Worm (Caenorhabditis elegans) whole organism, midembryonic: Measurements from ENCODE around the gene lelo-1.

Experiments used
- T22C8.4 ChIP-seq: fragments of 200-800 bp; sonication (Bioruptor generic); IDR thresholded peaks from 2 replicates; pipeline ENCODE4 v1.3.6; 2022; ENCODE audit warnings: missing genetic modification characterization, missing compliant biosample characterization
- cog-1 ChIP-seq: sonication (generic microtip); optimal IDR thresholded peaks from 2 replicates; lab custom pipeline; 2016; ENCODE audit warnings: missing genetic modification characterization, missing compliant biosample characterization
- flt-1 ChIP-seq: fragments of 200-800 bp; sonication (Bioruptor generic); IDR thresholded peaks from 2 replicates; pipeline ENCODE4 v1.3.6; 2022; ENCODE audit warnings: missing genetic modification characterization, missing compliant biosample characterization
- klf-2 ChIP-seq: fragments of 200-800 bp; sonication (Bioruptor generic); conservative IDR thresholded peaks from 2 replicates; pipeline ENCODE4 v1.3.6; 2022; ENCODE audit warnings: missing genetic modification reagents, missing genetic modification characterization, missing compliant biosample characterization
- med-1 ChIP-seq: sonication (generic microtip); optimal IDR thresholded peaks from 2 replicates; lab custom pipeline; 2017; ENCODE audit warnings: missing genetic modification characterization, mild to moderate bottlenecking, missing compliant biosample characterization, antibody characterized with exemption, missing genetic modification reagents; ENCODE audit not compliant: insufficient read depth
- ref-1 ChIP-seq: fragments of 200-800 bp; sonication (Bioruptor generic); conservative IDR thresholded peaks from 2 replicates; pipeline ENCODE4 v1.3.6; 2022; ENCODE audit warnings: missing genetic modification reagents, missing genetic modification characterization, missing compliant biosample characterization
- tab-1 ChIP-seq: fragments of 200-800 bp; sonication (Bioruptor generic); IDR thresholded peaks from 2 replicates; pipeline ENCODE4 v1.3.6; 2022; ENCODE audit warnings: missing genetic modification characterization, missing compliant biosample characterization
- ztf-23 ChIP-seq: fragments of 200-800 bp; sonication (Bioruptor generic); IDR thresholded peaks from 2 replicates; pipeline ENCODE4 v1.3.6; 2022; ENCODE audit warnings: missing genetic modification reagents, missing genetic modification characterization, missing compliant biosample characterization
- ztf-29 ChIP-seq: fragments of 200-800 bp; sonication (Bioruptor generic); IDR thresholded peaks from 2 replicates; pipeline ENCODE4 v1.3.6; 2022; ENCODE audit warnings: missing genetic modification reagents, missing genetic modification characterization, missing compliant biosample characterization

The lelo-1 gene

ce11 chrII:6226995-6227394 is 19.2 kb upstream of the lelo-1 start, which contains the start of gene srsy-2:
Gene srsy-2, minus strand, starts transcription at chrII:6227095.
- TF ChIP-seq tab-1 (no peak), klf-2 (no peak)

- TF ChIP-seq tab-1 (no peak), cog-1 (tag; lab: Kevin White, UChicago) (no peak), flt-1 (GFP tag; lab: Robert Waterston, UW) (no peak), klf-2 (no peak), ztf-23 (GFP tag; lab: Robert Waterston, UW) (no peak), med-1 (GFP tag; lab: Kevin White, UChicago) (no peak), ref-1 (no peak), T22C8.4 (no peak), ztf-29 (GFP tag; lab: Robert Waterston, UW) (no peak)
Observed at ce11 chrII:6230116-6230515, 16.0 kb upstream of the lelo-1 start.

- TF ChIP-seq ztf-29 (GFP tag; lab: Robert Waterston, UW), result no peak
- no peak for TF ChIP-seq klf-2
Observed at ce11 chrII:6235432-6236092, 10.6 kb upstream of the lelo-1 start, which contains the start of gene T24H7.9. Gene T24H7.9, minus strand, starts transcription at chrII:6235505.

- TF ChIP-seq ztf-23 (GFP tag; lab: Robert Waterston, UW), result no peak
Observed at ce11 chrII:6236093-6236945, 9.8 kb upstream of the lelo-1 start.

ce11 chrII:6241758-6242157 is 4.4 kb upstream of the lelo-1 start, which contains the start of gene T24H7.8:
Gene T24H7.8, plus strand, starts transcription at chrII:6242058.
- TF ChIP-seq klf-2, result no peak
- TF ChIP-seq ztf-23 (GFP tag; lab: Robert Waterston, UW), result no peak
- TF ChIP-seq cog-1 (tag; lab: Kevin White, UChicago), result no peak
- TF ChIP-seq tab-1, result no peak
- no peak for TF ChIP-seq ztf-29 (GFP tag; lab: Robert Waterston, UW)
- TF ChIP-seq flt-1 (GFP tag; lab: Robert Waterston, UW), result no peak
- TF ChIP-seq T22C8.4, result no peak

ce11 chrII:6244171-6244570 is 2.0 kb upstream of the lelo-1 start, which contains the start of gene tat-4:
Gene tat-4, minus strand, starts transcription at chrII:6244287.
- no peak for TF ChIP-seq flt-1 (GFP tag; lab: Robert Waterston, UW)
- TF ChIP-seq med-1 (GFP tag; lab: Kevin White, UChicago), result no peak

- TF ChIP-seq flt-1 (GFP tag; lab: Robert Waterston, UW) (no peak), ztf-23 (GFP tag; lab: Robert Waterston, UW) (no peak), T22C8.4 (no peak), cog-1 (tag; lab: Kevin White, UChicago) (no peak), med-1 (GFP tag; lab: Kevin White, UChicago) (no peak), tab-1 (no peak), klf-2 (no peak), ztf-29 (GFP tag; lab: Robert Waterston, UW) (no peak), ref-1 (no peak)
Observed at ce11 chrII:6245199-6245702, 903 bp upstream of the lelo-1 start, which contains the start of gene blos-4. Gene blos-4, plus strand, starts transcription at chrII:6245249.

- TF ChIP-seq flt-1 (GFP tag; lab: Robert Waterston, UW), result no peak
- no peak for TF ChIP-seq ztf-29 (GFP tag; lab: Robert Waterston, UW)
- no peak for TF ChIP-seq T22C8.4
- TF ChIP-seq tab-1, result no peak
- no peak for TF ChIP-seq cog-1 (tag; lab: Kevin White, UChicago)
- TF ChIP-seq klf-2, result no peak
- TF ChIP-seq ref-1, result no peak
- no peak for TF ChIP-seq ztf-23 (GFP tag; lab: Robert Waterston, UW)
- TF ChIP-seq med-1 (GFP tag; lab: Kevin White, UChicago), result no peak
Observed at ce11 chrII:6247011-6247410, 857 bp downstream of the lelo-1 start, which contains the start of gene T24H7.2. Gene T24H7.2, plus strand, starts transcription at chrII:6247311.

- TF ChIP-seq ztf-23 (GFP tag; lab: Robert Waterston, UW) (no peak), med-1 (GFP tag; lab: Kevin White, UChicago) (no peak), flt-1 (GFP tag; lab: Robert Waterston, UW) (no peak), T22C8.4 (no peak), ref-1 (no peak), ztf-29 (GFP tag; lab: Robert Waterston, UW) (no peak), cog-1 (tag; lab: Kevin White, UChicago) (no peak), klf-2 (no peak), tab-1 (no peak)
Observed at ce11 chrII:6248029-6248428, 1.9 kb downstream of the lelo-1 start.

ce11 chrII:6248503-6248902 is 2.3 kb downstream of the lelo-1 start:
- peak; percentile 20 for TF ChIP-seq med-1 (GFP tag; lab: Kevin White, UChicago)
- TF ChIP-seq klf-2, result peak; percentile 71
- TF ChIP-seq cog-1 (tag; lab: Kevin White, UChicago), result peak; percentile 43
- no peak; the same call in 1 of the 2 replicates for TF ChIP-seq T22C8.4
- peak; percentile 90 for TF ChIP-seq ztf-23 (GFP tag; lab: Robert Waterston, UW)
- TF ChIP-seq tab-1, result peak; percentile 91
- TF ChIP-seq flt-1 (GFP tag; lab: Robert Waterston, UW), result peak; percentile 92
- TF ChIP-seq ref-1, result peak; percentile 83
- TF ChIP-seq ztf-29 (GFP tag; lab: Robert Waterston, UW), result peak; percentile 66
